Fruit fly (Drosophila melanogaster): ENCODE results near the gene Larp4B.

The Larp4B gene

dm6 chr3L:3223390-3223914 is 1.2 kb upstream of the Larp4B start (continued):
- no peak for TF ChIP-seq Sox102F (GFP tag; optimal IDR thresholded peaks at IDR 0.05)

dm6 chr3L:3225769-3226457 is 1.3 kb downstream of the Larp4B start:
- TF ChIP-seq CG12659 (GFP tag; optimal IDR thresholded peaks at IDR 0.05) (no peak), vfl (GFP tag; optimal IDR thresholded peaks at IDR 0.05) (peak; percentile 9), odd (GFP tag; optimal IDR thresholded peaks at IDR 0.05) (no peak), caup (GFP tag; optimal IDR thresholded peaks at IDR 0.05; ENCODE audit: severe bottlenecking) (no peak), Bdp1 (GFP tag; optimal IDR thresholded peaks at IDR 0.05) (no peak), fd96Cb (tag; optimal IDR thresholded peaks at IDR 0.05) (no peak), nom (GFP tag; optimal IDR thresholded peaks at IDR 0.05) (peak; percentile 68), zfh1 (GFP tag; IDR thresholded peaks at IDR 0.05) (no peak), CG6791 (GFP tag; IDR thresholded peaks at IDR 0.05; ENCODE audit: partially characterized antibody) (no peak), Dbx (GFP tag; IDR thresholded peaks at IDR 0.05) (0 out of 3 replicates have a peak, but pooled peaks have one; percentile 13), dm (GFP tag; optimal IDR thresholded peaks at IDR 0.05) (peak; percentile 3), CG31441 (GFP tag; IDR thresholded peaks at IDR 0.05) (no peak), CG7987 (GFP tag; optimal IDR thresholded peaks at IDR 0.05) (peak; percentile 54), Drgx (GFP tag; IDR thresholded peaks at IDR 0.05) (0 out of 2 replicates have a peak, but pooled peaks have one; percentile 11), Doc3 (GFP tag; IDR thresholded peaks at IDR 0.05; ENCODE audit: partially characterized antibody) (0 out of 3 replicates have a peak, but pooled peaks have one; percentile 5), br (optimal IDR thresholded peaks at IDR 0.05) (no peak), fru (optimal IDR thresholded peaks at IDR 0.05) (no peak), CG12769 (tag; optimal IDR thresholded peaks at IDR 0.05) (no peak), CG18764 (GFP tag; optimal IDR thresholded peaks at IDR 0.05) (no peak), Xbp1 (GFP tag; optimal IDR thresholded peaks at IDR 0.05) (no peak), Meics (GFP tag; optimal IDR thresholded peaks at IDR 0.05) (no peak), HLHmδ (GFP tag; optimal IDR thresholded peaks at IDR 0.05) (peak; percentile 46), pb (GFP tag; optimal IDR thresholded peaks at IDR 0.05) (no peak), Dll (GFP tag; IDR thresholded peaks at IDR 0.05; ENCODE audit: partially characterized antibody) (no peak; the same call in 3 of the 4 replicates), scrt (GFP tag; optimal IDR thresholded peaks at IDR 0.05) (no peak), cg (GFP tag; optimal IDR thresholded peaks at IDR 0.05) (peak; percentile 100), CG17385 (GFP tag; optimal IDR thresholded peaks at IDR 0.05) (peak; percentile 90), al (GFP tag; IDR thresholded peaks at IDR 0.05) (no peak), YL-1 (GFP tag; optimal IDR thresholded peaks at IDR 0.05) (peak; percentile 8), BEAF-32 (GFP tag; optimal IDR thresholded peaks at IDR 0.05) (no peak), pzg (GFP tag; optimal IDR thresholded peaks at IDR 0.05) (peak; percentile 7), Hey (tag; optimal IDR thresholded peaks at IDR 0.05) (no peak), Bteb2 (GFP tag; optimal IDR thresholded peaks at IDR 0.05) (no peak), CG17186 (GFP tag; optimal IDR thresholded peaks at IDR 0.05) (no peak), Atf6 (GFP tag; IDR thresholded peaks at IDR 0.05) (peak; percentile 50; the same call in 1 of the 2 replicates), CG3995 (GFP tag; optimal IDR thresholded peaks at IDR 0.05) (no peak), CG10543 (GFP tag; optimal IDR thresholded peaks at IDR 0.05) (peak; percentile 23), CG12155 (GFP tag; optimal IDR thresholded peaks at IDR 0.05) (peak; percentile 19), tin (GFP tag; optimal IDR thresholded peaks at IDR 0.05) (no peak), h (optimal IDR thresholded peaks at IDR 0.05) (no peak), Fer1 (GFP tag; optimal IDR thresholded peaks at IDR 0.05) (peak; percentile 26), sisA (GFP tag; IDR thresholded peaks at IDR 0.05) (no peak), dati (GFP tag; IDR thresholded peaks at IDR 0.05) (no peak), Chrac-16 (GFP tag; optimal IDR thresholded peaks at IDR 0.05) (no peak), CG10209 (GFP tag; optimal IDR thresholded peaks at IDR 0.05) (no peak), CG1832 (GFP tag; optimal IDR thresholded peaks at IDR 0.05) (peak; percentile 87)

Measured in whole organism, embryonic.